Fruit fly (Drosophila melanogaster) whole organism, embryonic: ENCODE data around the gene dlg1.

Experiments
- Aef1 ChIP-seq: fragments of 200-800 bp; sonication (Bioruptor generic); IDR thresholded peaks from 3 replicates; pipeline ENCODE4 v1.3.6; 2022; ENCODE audit warnings: missing biosample characterization, missing genetic modification characterization
- CG10979 ChIP-seq: fragments of 200-800 bp; sonication (Bioruptor generic); optimal IDR thresholded peaks from 2 replicates; lab custom pipeline; 2018; ENCODE audit warnings: missing biosample characterization, mild to moderate bottlenecking, missing genetic modification characterization, moderate library complexity
- CG12659 ChIP-seq: fragments of 200-800 bp; sonication (Bioruptor generic); optimal IDR thresholded peaks from 3 replicates; lab custom pipeline; 2017; ENCODE audit warnings: mild to moderate bottlenecking, missing biosample characterization, missing genetic modification reagents, missing genetic modification characterization
- CG13424 ChIP-seq: fragments of 200-800 bp; sonication (Bioruptor generic); optimal IDR thresholded peaks from 2 replicates; lab custom pipeline; 2019; ENCODE audit warnings: missing biosample characterization, mild to moderate bottlenecking, missing genetic modification characterization, moderate library complexity
- CG14710 ChIP-seq: fragments of 200-800 bp; sonication (Bioruptor generic); optimal IDR thresholded peaks from 3 replicates; lab custom pipeline; 2019; ENCODE audit warnings: missing biosample characterization, mild to moderate bottlenecking, missing genetic modification characterization, moderate library complexity
- CG15514 ChIP-seq: fragments of 200-800 bp; sonication (Bioruptor generic); optimal IDR thresholded peaks from 3 replicates; lab custom pipeline; 2017; ENCODE audit warnings: missing biosample characterization, missing genetic modification characterization, mild to moderate bottlenecking, moderate library complexity, missing genetic modification reagents
- CG1603 ChIP-seq: fragments of 200-800 bp; sonication (Bioruptor generic); optimal IDR thresholded peaks from 2 replicates; lab custom pipeline; 2019; ENCODE audit warnings: missing biosample characterization, mild to moderate bottlenecking, missing genetic modification characterization, moderate library complexity
- CG17361 ChIP-seq: fragments of 200-800 bp; sonication (Bioruptor generic); IDR thresholded peaks from 3 replicates; pipeline ENCODE4 v1.3.6; 2022; ENCODE audit warnings: missing biosample characterization, missing genetic modification characterization
- CG18262 ChIP-seq: fragments of 200-800 bp; optimal IDR thresholded peaks from 3 replicates; lab custom pipeline; 2019; ENCODE audit warnings: missing biosample characterization, mild to moderate bottlenecking, missing genetic modification characterization, moderate library complexity
- CG3281 ChIP-seq: fragments of 200-800 bp; sonication (Bioruptor generic); optimal IDR thresholded peaks from 3 replicates; lab custom pipeline; 2017; ENCODE audit warnings: missing biosample characterization, mild to moderate bottlenecking, missing genetic modification characterization
- CG6254 ChIP-seq: fragments of 200-800 bp; sonication (Bioruptor generic); optimal IDR thresholded peaks from 3 replicates; lab custom pipeline; 2017; ENCODE audit warnings: mild to moderate bottlenecking, missing biosample characterization, missing genetic modification reagents, missing genetic modification characterization
- CG7556 ChIP-seq: fragments of 200-800 bp; sonication (Bioruptor generic); optimal IDR thresholded peaks from 2 replicates; lab custom pipeline; 2017; ENCODE audit warnings: missing biosample characterization, mild to moderate bottlenecking, missing genetic modification characterization
- CG7786 ChIP-seq: fragments of 200-800 bp; sonication (Bioruptor generic); optimal IDR thresholded peaks from 2 replicates; lab custom pipeline; 2016; ENCODE audit warnings: missing biosample characterization, missing genetic modification characterization
- CG8290 ChIP-seq, 3 experiments: fragments of 200-800 bp; sonication (Bioruptor generic); optimal IDR thresholded peaks; 2 replicates each; lab custom pipeline; 2016 to 2019; ENCODE audit warnings: missing biosample characterization in 3 of 3, missing genetic modification characterization in 3 of 3, mild to moderate bottlenecking in 2 of 3, moderate library complexity in 1 of 3
- CG8388 ChIP-seq: fragments of 200-800 bp; sonication (Bioruptor generic); optimal IDR thresholded peaks from 2 replicates; lab custom pipeline; 2019; ENCODE audit warnings: missing biosample characterization, mild to moderate bottlenecking, missing genetic modification characterization, moderate library complexity
- CG9215 ChIP-seq: fragments of 200-800 bp; sonication (Bioruptor generic); IDR thresholded peaks from 2 replicates; pipeline ENCODE4 v1.3.6; 2022; ENCODE audit warnings: missing biosample characterization, missing genetic modification characterization
- Chrac-16 ChIP-seq: fragments of 200-800 bp; sonication (Bioruptor generic); optimal IDR thresholded peaks from 3 replicates; lab custom pipeline; 2016; ENCODE audit warnings: missing biosample characterization, missing genetic modification characterization
- CrebB ChIP-seq: fragments of 200-800 bp; sonication (Bioruptor generic); optimal IDR thresholded peaks from 3 replicates; lab custom pipeline; 2018; ENCODE audit warnings: missing biosample characterization, mild to moderate bottlenecking, missing genetic modification characterization
- Fer3 ChIP-seq: fragments of 200-800 bp; sonication (Bioruptor generic); optimal IDR thresholded peaks from 2 replicates; lab custom pipeline; 2018; ENCODE audit warnings: missing biosample characterization, mild to moderate bottlenecking, missing genetic modification characterization, moderate library complexity
- Hr51 ChIP-seq, 2 experiments: fragments of 200-800 bp; sonication (Bioruptor generic); optimal IDR thresholded peaks; 2 replicates in 1 of 2; 3 replicates in 1 of 2; lab custom pipeline; 2016 to 2018; ENCODE audit warnings: missing biosample characterization in 2 of 2, missing genetic modification characterization in 2 of 2, mild to moderate bottlenecking in 1 of 2, moderate library complexity in 1 of 2
- Mad ChIP-seq: fragments of 200-800 bp; sonication (Bioruptor generic); optimal IDR thresholded peaks from 2 replicates; lab custom pipeline; 2016; ENCODE audit warnings: missing biosample characterization, missing genetic modification characterization
- Med ChIP-seq: fragments of 200-800 bp; sonication (Bioruptor generic); peaks from one replicate; lab custom pipeline; 2016; ENCODE audit warnings: missing biosample characterization, missing genetic modification characterization, mild to moderate bottlenecking, inconsistent platforms, moderate library complexity
- Nf-YC ChIP-seq: fragments of 200-800 bp; optimal IDR thresholded peaks from 3 replicates; lab custom pipeline; 2019; ENCODE audit warnings: missing biosample characterization, mild to moderate bottlenecking, missing genetic modification characterization, moderate library complexity
- Oli ChIP-seq: fragments of 200-800 bp; sonication (Bioruptor generic); optimal IDR thresholded peaks from 2 replicates; lab custom pipeline; 2018; ENCODE audit warnings: missing biosample characterization, mild to moderate bottlenecking, missing genetic modification characterization, moderate library complexity
- PHDP ChIP-seq: fragments of 200-800 bp; sonication (Bioruptor generic); optimal IDR thresholded peaks from 3 replicates; lab custom pipeline; 2018; ENCODE audit warnings: missing biosample characterization, mild to moderate bottlenecking, missing genetic modification characterization, moderate library complexity
- Ptx1 ChIP-seq: fragments of 200-800 bp; sonication (Bioruptor generic); IDR thresholded peaks from 2 replicates; pipeline ENCODE4 v1.3.6; 2022; ENCODE audit warnings: missing biosample characterization, missing genetic modification characterization
- Sry-δ ChIP-seq: fragments of 200-800 bp; sonication (Bioruptor generic); optimal IDR thresholded peaks from 2 replicates; lab custom pipeline; 2016; ENCODE audit warnings: missing biosample characterization, missing genetic modification characterization
- ap ChIP-seq: fragments of 200-800 bp; sonication (Bioruptor generic); IDR thresholded peaks from 2 replicates; pipeline ENCODE4 v1.3.6; 2022; ENCODE audit warnings: missing biosample characterization, missing genetic modification characterization
- az2 ChIP-seq: fragments of 200-800 bp; sonication (Bioruptor generic); optimal IDR thresholded peaks from 3 replicates; lab custom pipeline; 2016; ENCODE audit warnings: missing biosample characterization, missing genetic modification characterization
- exex ChIP-seq: fragments of 200-800 bp; sonication (Bioruptor generic); optimal IDR thresholded peaks from 4 replicates; lab custom pipeline; 2018; ENCODE audit warnings: missing biosample characterization, mild to moderate bottlenecking, missing genetic modification characterization, moderate library complexity
- fd96Cb ChIP-seq: fragments of 200-800 bp; sonication (Bioruptor generic); optimal IDR thresholded peaks from 2 replicates; lab custom pipeline; 2018; ENCODE audit warnings: missing biosample characterization, mild to moderate bottlenecking, missing genetic modification characterization, moderate library complexity
- ind ChIP-seq: fragments of 200-800 bp; sonication (Bioruptor generic); optimal IDR thresholded peaks from 3 replicates; lab custom pipeline; 2016; ENCODE audit warnings: missing biosample characterization, missing genetic modification characterization
- lmd ChIP-seq: fragments of 200-800 bp; sonication (Bioruptor generic); IDR thresholded peaks from 2 replicates; pipeline ENCODE4 v1.3.6; 2022; ENCODE audit warnings: missing biosample characterization, missing genetic modification characterization
- lola ChIP-seq, 3 experiments: fragments of >200 bp in 2 of 3; fragments of 200-800 bp in 1 of 3; sonication (Bioruptor generic) in 1 of 3; optimal IDR thresholded peaks; 2 replicates each; lab custom pipeline; 2017 to 2019; ENCODE audit warnings: missing biosample characterization in 3 of 3, missing genetic modification characterization in 3 of 3, mild to moderate bottlenecking in 1 of 3, moderate library complexity in 1 of 3
- mam ChIP-seq: fragments of 200-800 bp; sonication (Bioruptor generic); optimal IDR thresholded peaks from 3 replicates; lab custom pipeline; 2016; ENCODE audit warnings: missing biosample characterization, missing genetic modification characterization
- nmo ChIP-seq: fragments of 200-800 bp; sonication (Bioruptor generic); optimal IDR thresholded peaks from 2 replicates; lab custom pipeline; 2018; ENCODE audit warnings: missing biosample characterization, mild to moderate bottlenecking, missing genetic modification characterization, moderate library complexity
- prd ChIP-seq, 3 experiments: fragments of >200 bp in 2 of 3; fragments of 200-800 bp in 1 of 3; sonication (Bioruptor generic) in 1 of 3; optimal IDR thresholded peaks in 2 of 3; IDR thresholded peaks in 1 of 3; 2 replicates in 2 of 3; 3 replicates in 1 of 3; pipeline versions ENCODE4 v1.3.6 to Lab custom; 2017 to 2022; ENCODE audit warnings: missing biosample characterization in 1 of 3, missing genetic modification characterization in 1 of 3
- row ChIP-seq: fragments of 200-800 bp; sonication (Bioruptor generic); IDR thresholded peaks from 3 replicates; pipeline ENCODE4 v1.3.6; 2022; ENCODE audit warnings: missing biosample characterization, missing genetic modification characterization
- sens ChIP-seq: fragments of 200-800 bp; sonication (Bioruptor generic); peaks from one replicate; lab custom pipeline; 2016; ENCODE audit warnings: missing biosample characterization, missing genetic modification characterization
- sens-2 ChIP-seq: fragments of 200-800 bp; sonication (Bioruptor generic); IDR thresholded peaks from 2 replicates; pipeline ENCODE4 v1.3.6; 2022; ENCODE audit warnings: missing biosample characterization, missing genetic modification characterization
- slbo ChIP-seq: fragments of 200-800 bp; sonication (Bioruptor generic); IDR thresholded peaks from 2 replicates; pipeline ENCODE4 v1.3.6; 2022; ENCODE audit warnings: missing biosample characterization, missing genetic modification characterization
- vvl ChIP-seq: fragments of 200-800 bp; sonication (Bioruptor generic); IDR thresholded peaks from 2 replicates; pipeline ENCODE4 v1.3.6; 2022; ENCODE audit warnings: missing biosample characterization, missing genetic modification characterization
- zen2 ChIP-seq: fragments of 200-800 bp; sonication (Bioruptor generic); IDR thresholded peaks from 3 replicates; pipeline ENCODE4 v1.3.6; 2022; ENCODE audit warnings: missing biosample characterization, missing genetic modification characterization; ENCODE audit not compliant: partially characterized antibody
- zfh1 ChIP-seq: fragments of 200-800 bp; sonication (Bioruptor generic); IDR thresholded peaks from 3 replicates; pipeline ENCODE4 v1.3.6; 2022; ENCODE audit warnings: missing biosample characterization, missing genetic modification characterization

Gene dlg1

dm6 chrX:11340719-11341322, 28.6 kb upstream of the dlg1 start (continued):
- TF ChIP-seq PHDP (tag; lab: Kevin White, UChicago) (peak; percentile 9), CG17361 (GFP tag; lab: Robert Waterston, UW) (peak; percentile 49; the same call in 1 of the 3 replicates), CG8388 (GFP tag; lab: Kevin White, UChicago) (peak; percentile 23), CG1603 (tag; lab: Kevin White, UChicago) (peak; percentile 19), sens (GFP tag; lab: Kevin White, UChicago) (peak; percentile 80), CG3281 (peak; percentile 1), slbo (GFP tag; lab: Robert Waterston, UW) (peak; percentile 29; the same call in 1 of the 2 replicates), CG12659 (GFP tag; lab: Kevin White, UChicago) (peak; percentile 7), Fer3 (peak; percentile 3), Aef1 (no peak), Sry-δ (no peak), CG7786 (GFP tag; lab: Kevin White, UChicago) (peak; percentile 12), lola (GFP tag; optimal IDR thresholded peaks at IDR 0.05; lab: Kevin White, UChicago) (peak in 1 of 3 experiments; percentile 15), zen2 (GFP tag; lab: Robert Waterston, UW) (no peak), Nf-YC (tag; lab: Kevin White, UChicago) (no peak), az2 (GFP tag; lab: Kevin White, UChicago) (peak; percentile 10), lmd (GFP tag; lab: Robert Waterston, UW) (0 out of 2 replicates have a peak, but pooled peaks have one; percentile 5), row (GFP tag; lab: Robert Waterston, UW) (peak; percentile 69), CG13424 (peak; percentile 14), zfh1 (GFP tag; lab: Robert Waterston, UW) (0 out of 3 replicates have a peak, but pooled peaks have one; percentile 27), ind (peak; percentile 24), ap (GFP tag; lab: Robert Waterston, UW) (0 out of 2 replicates have a peak, but pooled peaks have one; percentile 21), fd96Cb (peak; percentile 17), CG6254 (GFP tag; lab: Kevin White, UChicago) (no peak), CG9215 (peak; percentile 66), Hr51 (GFP tag; optimal IDR thresholded peaks at IDR 0.05; lab: Kevin White, UChicago) (peak in 1 of 2 experiments; percentile 13), sens-2 (0 out of 2 replicates have a peak, but pooled peaks have one; percentile 10), CG18262 (tag; lab: Kevin White, UChicago) (peak; percentile 41), CG7556 (GFP tag; lab: Kevin White, UChicago) (peak; percentile 9), vvl (GFP tag; lab: Robert Waterston, UW) (peak; percentile 13; the same call in 1 of the 2 replicates), Chrac-16 (GFP tag; lab: Kevin White, UChicago) (peak; percentile 9), nmo (GFP tag; lab: Kevin White, UChicago) (peak; percentile 7), CrebB (no peak), CG8290 (GFP tag; optimal IDR thresholded peaks at IDR 0.05; lab: Kevin White, UChicago) (no peak), CG8290 (tag; optimal IDR thresholded peaks at IDR 0.05; lab: Kevin White, UChicago) (peak in 1 of 2 experiments; percentile 2), CG10979 (tag; lab: Kevin White, UChicago) (peak; percentile 24), Oli (peak; percentile 20), Mad (no peak), mam (GFP tag; lab: Kevin White, UChicago) (peak; percentile 13), exex (tag; lab: Kevin White, UChicago) (peak; percentile 18), Med (GFP tag; lab: Kevin White, UChicago) (peak; percentile 74), CG14710 (tag; lab: Kevin White, UChicago) (peak; percentile 37), Ptx1 (GFP tag; lab: Robert Waterston, UW) (peak; percentile 46; the same call in 1 of the 2 replicates), CG15514 (GFP tag; lab: Kevin White, UChicago) (no peak), prd (optimal IDR thresholded peaks at IDR 0.05; lab: Kevin White, UChicago) (no peak), prd (GFP tag; IDR thresholded peaks at IDR 0.05; lab: Robert Waterston, UW) (peak; percentile 50; the same call in 2 of the 3 replicates)
